Worm (Caenorhabditis elegans) whole organism, midembryonic: ENCODE measurements around the gene W09G12.7.

Source experiments
- T22C8.4 ChIP-seq: fragments of 200-800 bp; sonication (Bioruptor generic); IDR thresholded peaks from 2 replicates; pipeline ENCODE4 v1.3.6; 2022; ENCODE audit warnings: missing genetic modification characterization, missing compliant biosample characterization
- cog-1 ChIP-seq: sonication (generic microtip); optimal IDR thresholded peaks from 2 replicates; lab custom pipeline; 2016; ENCODE audit warnings: missing genetic modification characterization, missing compliant biosample characterization
- flt-1 ChIP-seq: fragments of 200-800 bp; sonication (Bioruptor generic); IDR thresholded peaks from 2 replicates; pipeline ENCODE4 v1.3.6; 2022; ENCODE audit warnings: missing genetic modification characterization, missing compliant biosample characterization
- klf-2 ChIP-seq: fragments of 200-800 bp; sonication (Bioruptor generic); conservative IDR thresholded peaks from 2 replicates; pipeline ENCODE4 v1.3.6; 2022; ENCODE audit warnings: missing genetic modification reagents, missing genetic modification characterization, missing compliant biosample characterization
- med-1 ChIP-seq: sonication (generic microtip); optimal IDR thresholded peaks from 2 replicates; lab custom pipeline; 2017; ENCODE audit warnings: missing genetic modification characterization, mild to moderate bottlenecking, missing compliant biosample characterization, antibody characterized with exemption, missing genetic modification reagents; ENCODE audit not compliant: insufficient read depth
- ref-1 ChIP-seq: fragments of 200-800 bp; sonication (Bioruptor generic); conservative IDR thresholded peaks from 2 replicates; pipeline ENCODE4 v1.3.6; 2022; ENCODE audit warnings: missing genetic modification reagents, missing genetic modification characterization, missing compliant biosample characterization
- ztf-23 ChIP-seq: fragments of 200-800 bp; sonication (Bioruptor generic); IDR thresholded peaks from 2 replicates; pipeline ENCODE4 v1.3.6; 2022; ENCODE audit warnings: missing genetic modification reagents, missing genetic modification characterization, missing compliant biosample characterization
- ztf-29 ChIP-seq: fragments of 200-800 bp; sonication (Bioruptor generic); IDR thresholded peaks from 2 replicates; pipeline ENCODE4 v1.3.6; 2022; ENCODE audit warnings: missing genetic modification reagents, missing genetic modification characterization, missing compliant biosample characterization

ce11 chrIV:1207980-1208379 lies 20.9 kb upstream of the W09G12.7 start, which contains the start of gene dsl-1:
- TF ChIP-seq flt-1 (GFP tag; lab: Robert Waterston, UW) (no peak), ref-1 (no peak), ztf-23 (GFP tag; lab: Robert Waterston, UW) (no peak), med-1 (GFP tag; lab: Kevin White, UChicago) (no peak), ztf-29 (GFP tag; lab: Robert Waterston, UW) (no peak), cog-1 (tag; lab: Kevin White, UChicago) (no peak), klf-2 (GFP tag; lab: Robert Waterston, UW) (no peak), T22C8.4 (GFP tag; lab: Robert Waterston, UW) (no peak)
